Worm (Caenorhabditis elegans): ENCODE results near the gene K05F6.4.

DNA sequence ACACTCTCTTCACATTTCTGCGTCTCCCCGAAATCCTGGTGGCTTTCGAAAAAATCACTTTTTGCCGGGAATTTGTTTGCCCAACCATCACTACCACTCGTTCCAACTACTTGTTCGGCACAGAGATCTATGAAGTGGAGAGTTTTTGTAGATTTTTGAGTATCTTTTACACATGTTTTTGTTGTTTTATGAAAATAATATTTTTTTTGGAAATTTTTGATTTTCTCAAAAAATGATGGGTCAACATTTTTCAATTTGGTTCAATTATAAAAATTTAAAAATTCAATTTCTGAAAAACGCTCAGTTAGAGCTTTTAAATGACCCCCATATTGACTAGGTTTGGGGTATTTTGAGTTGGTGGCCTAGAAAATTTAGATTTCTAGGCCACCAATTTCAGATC lies 17.8 kb upstream of the K05F6.4 start, which contains the start of gene Y51H7BR.7:
- no peak for TF ChIP-seq snpc-4 (tag; optimal IDR thresholded peaks at IDR 0.05)
- no peak for TF ChIP-seq daf-12 (tag; optimal IDR thresholded peaks at IDR 0.05)
- TF ChIP-seq lin-15B (tag; optimal IDR thresholded peaks at IDR 0.05): no peak
- TF ChIP-seq zag-1 (tag; optimal IDR thresholded peaks at IDR 0.05): no peak
- TF ChIP-seq lin-39 (tag; optimal IDR thresholded peaks at IDR 0.05): no peak
- TF ChIP-seq pqm-1 (tag; optimal IDR thresholded peaks at IDR 0.05): no peak
- TF ChIP-seq elt-3 (tag; optimal IDR thresholded peaks at IDR 0.05): no peak

Measured in whole organism, L3 larva.